Fruit fly (Drosophila melanogaster) S2 (cell line): ENCODE measurements around the gene Syt14.

Experiments
- CG8478 ChIP-seq: fragments of >200 bp; optimal IDR thresholded peaks from 2 replicates; lab custom pipeline; 2018
- CTCF ChIP-seq, 2 experiments: fragments of >200 bp; optimal IDR thresholded peaks; 2 replicates each; lab custom pipeline; 2018

The Syt14 gene

DNA sequence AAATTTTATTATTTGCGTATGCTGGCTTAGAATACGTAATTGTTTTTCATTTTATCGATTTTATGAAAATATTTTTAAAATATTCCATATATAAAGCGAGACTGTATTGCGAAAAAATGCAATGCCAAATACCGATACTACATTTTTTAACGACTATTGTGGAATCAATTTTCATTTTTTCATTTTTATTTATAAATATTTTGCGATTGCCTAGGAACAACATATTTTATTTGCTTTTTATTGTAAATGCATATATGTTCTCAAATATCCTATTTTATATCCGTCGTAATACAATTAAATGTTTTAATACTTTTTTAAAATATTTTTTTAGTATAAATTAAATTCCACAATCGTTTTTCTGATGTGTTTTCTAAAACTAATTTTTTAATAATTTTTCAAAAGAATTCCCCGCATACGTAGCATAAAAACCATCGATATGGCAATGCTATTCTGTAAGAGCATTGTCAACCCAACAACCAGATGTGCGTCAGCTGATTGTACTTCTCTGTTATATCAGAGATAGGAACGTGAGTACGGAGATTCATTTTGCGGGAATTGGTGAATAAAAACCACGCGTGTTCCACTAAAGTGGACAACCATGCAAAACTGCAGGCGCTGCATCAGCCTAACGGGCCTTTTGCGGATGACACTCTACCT lies 7.7 kb downstream of the Syt14 start, which contains the start of gene Suv3:
Gene Suv3 (plus strand): TSS at position 489 of the 657 bp plus-strand sequence.
- no peak for TF ChIP-seq CG8478 (lab: Kevin White, UChicago)
- no peak for TF ChIP-seq CTCF (optimal IDR thresholded peaks at IDR 0.05; lab: Kevin White, UChicago)

DNA sequence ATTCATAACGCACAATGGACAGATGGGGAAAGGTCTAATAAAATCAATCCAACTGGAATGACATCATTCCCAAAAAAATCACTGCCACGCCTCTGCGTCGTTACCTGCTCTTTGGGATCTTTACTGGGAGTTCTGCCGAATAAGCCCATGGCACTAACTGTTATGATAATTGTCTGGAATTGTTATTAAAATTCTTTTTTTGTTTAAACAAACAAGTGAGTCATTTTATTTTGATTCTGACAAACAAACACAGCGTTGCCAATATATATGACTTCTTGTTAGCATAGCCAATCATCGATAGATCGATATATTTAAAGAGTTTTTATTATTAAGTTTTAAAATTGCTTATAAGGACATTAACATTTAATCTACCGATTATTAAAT lies 8.2 kb downstream of the Syt14 start, which contains the start of gene Vps24:
Gene Vps24 (minus strand): TSS at position 265 of the 384 bp plus-strand sequence.
- TF ChIP-seq CG8478 (lab: Kevin White, UChicago) = no peak

DNA sequence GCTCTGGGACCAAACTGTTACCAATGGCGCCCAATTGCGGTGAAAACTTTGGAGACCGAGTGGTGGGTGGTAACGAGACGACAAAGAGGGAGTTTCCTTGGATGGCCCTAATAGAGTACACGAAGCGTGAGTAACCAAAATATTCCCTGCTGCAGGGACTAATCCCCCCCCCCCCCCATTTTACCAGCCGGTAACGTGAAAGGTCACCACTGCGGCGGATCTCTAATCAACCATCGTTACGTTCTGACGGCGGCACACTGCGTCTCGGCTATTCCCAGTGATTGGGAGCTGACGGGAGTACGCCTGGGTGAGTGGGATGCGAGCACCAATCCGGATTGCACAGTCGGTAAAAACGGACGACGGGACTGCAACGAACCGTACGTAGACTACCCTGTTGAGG lies 10.2 kb downstream of the Syt14 start:
- TF ChIP-seq CTCF (optimal IDR thresholded peaks at IDR 0.05; lab: Kevin White, UChicago) (no peak), CG8478 (lab: Kevin White, UChicago) (no peak)

DNA sequence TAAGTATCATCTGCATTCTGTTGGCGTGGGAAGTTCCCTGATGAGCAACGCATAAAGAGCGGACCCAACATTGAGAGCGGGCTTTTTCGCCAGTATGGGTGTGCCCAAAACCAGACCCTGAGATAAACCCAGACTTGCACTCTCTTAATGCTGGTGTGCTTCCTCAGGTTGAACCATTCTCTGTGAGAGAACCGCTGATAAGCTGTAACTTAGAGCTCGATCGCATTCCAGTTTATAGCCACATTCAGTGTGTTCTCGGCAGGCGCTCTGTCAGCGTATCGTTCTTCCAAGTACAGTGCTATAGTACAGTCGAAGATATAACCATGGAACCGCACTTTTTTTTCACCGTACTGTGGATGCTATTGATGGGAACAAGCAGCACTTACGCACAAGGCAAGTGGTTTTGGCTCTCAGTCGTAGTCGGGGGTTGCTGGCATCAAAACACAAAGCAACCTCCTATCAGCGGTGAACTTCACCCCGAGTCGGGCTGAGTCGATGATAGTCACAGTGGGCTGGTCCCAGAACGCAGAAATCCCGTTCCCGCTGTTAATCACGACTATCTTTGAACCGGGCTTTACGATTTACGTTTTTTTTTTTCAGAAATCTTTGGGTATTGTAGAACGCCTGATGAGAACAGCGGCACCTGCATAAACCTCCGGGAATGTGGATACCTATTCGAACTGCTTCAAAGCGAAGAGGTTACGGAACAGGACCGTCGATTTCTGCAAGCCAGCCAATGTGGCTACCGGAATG lies 11.0 kb downstream of the Syt14 start, which contains the start of gene MP1:
Gene MP1 (plus strand): TSS at position 245 of the 753 bp plus-strand sequence.
- TF ChIP-seq CG8478 (lab: Kevin White, UChicago) = no peak
- no peak for TF ChIP-seq CTCF (optimal IDR thresholded peaks at IDR 0.05; lab: Kevin White, UChicago)

DNA sequence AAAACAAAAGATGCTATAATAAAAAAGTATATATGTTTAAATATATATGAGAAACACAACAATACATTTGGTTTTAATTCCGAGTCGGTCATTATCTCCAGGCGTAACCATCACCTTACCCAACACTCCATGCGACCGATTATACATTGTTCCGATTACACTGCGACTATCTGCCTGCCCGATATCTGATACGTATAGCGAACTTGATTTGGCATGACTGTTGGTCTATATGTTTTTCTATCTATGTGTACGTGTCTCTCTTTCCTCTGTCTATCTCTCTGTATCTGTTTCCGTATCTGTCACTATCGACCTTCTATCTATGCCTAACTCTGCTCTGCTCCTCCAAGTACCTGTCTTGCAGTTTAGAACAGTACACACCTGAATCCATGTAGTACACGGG lies 17.4 kb downstream of the Syt14 start:
- no peak for TF ChIP-seq CTCF (optimal IDR thresholded peaks at IDR 0.05; lab: Kevin White, UChicago)
- TF ChIP-seq CG8478 (lab: Kevin White, UChicago) = no peak

DNA sequence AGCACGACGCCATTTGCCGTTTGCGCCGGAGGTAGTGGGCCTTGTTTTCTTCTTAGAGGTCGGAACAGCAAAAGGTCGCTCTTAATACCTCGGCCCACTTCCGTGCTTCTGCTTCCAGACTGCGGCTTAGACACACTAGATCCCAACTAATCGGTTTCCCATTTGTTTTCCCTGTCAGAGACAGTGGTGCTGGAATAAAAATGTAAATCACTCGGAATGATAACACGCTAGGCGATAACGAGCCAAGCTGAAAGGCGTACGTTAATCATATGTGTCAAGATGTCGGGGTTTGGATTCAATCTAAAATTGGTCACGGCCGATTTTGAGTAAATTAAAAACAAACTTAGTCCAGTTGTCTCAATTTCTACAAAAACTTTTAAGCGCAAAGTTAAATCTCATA lies 24.2 kb downstream of the Syt14 start, which contains the start of gene Nepl11:
Gene Nepl11 (minus strand): TSS at position 152 of the 400 bp plus-strand sequence.
- TF ChIP-seq CG8478 (lab: Kevin White, UChicago) = no peak
- no peak for TF ChIP-seq CTCF (optimal IDR thresholded peaks at IDR 0.05; lab: Kevin White, UChicago)

DNA sequence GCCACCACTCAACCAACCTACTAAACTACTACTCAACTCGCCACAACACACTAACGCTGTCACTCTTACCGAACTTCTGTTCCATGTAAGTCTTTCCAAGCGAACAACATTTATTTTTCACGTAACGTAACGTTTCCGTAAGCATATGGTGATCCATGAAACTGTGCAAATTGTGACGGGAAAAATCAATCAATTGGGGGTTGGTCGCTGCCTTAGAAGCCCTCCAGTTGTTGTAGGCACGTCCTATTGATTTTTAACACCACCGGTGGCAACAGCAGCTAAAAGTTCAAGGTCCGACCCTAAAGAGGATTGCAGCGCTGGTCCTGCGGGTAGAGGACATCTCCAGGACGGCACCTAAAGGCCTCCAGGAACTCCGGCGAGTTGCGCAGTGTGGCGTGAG lies 26.7 kb downstream of the Syt14 start:
- TF ChIP-seq CG8478 (lab: Kevin White, UChicago) (no peak), CTCF (optimal IDR thresholded peaks at IDR 0.05; lab: Kevin White, UChicago) (no peak)

DNA sequence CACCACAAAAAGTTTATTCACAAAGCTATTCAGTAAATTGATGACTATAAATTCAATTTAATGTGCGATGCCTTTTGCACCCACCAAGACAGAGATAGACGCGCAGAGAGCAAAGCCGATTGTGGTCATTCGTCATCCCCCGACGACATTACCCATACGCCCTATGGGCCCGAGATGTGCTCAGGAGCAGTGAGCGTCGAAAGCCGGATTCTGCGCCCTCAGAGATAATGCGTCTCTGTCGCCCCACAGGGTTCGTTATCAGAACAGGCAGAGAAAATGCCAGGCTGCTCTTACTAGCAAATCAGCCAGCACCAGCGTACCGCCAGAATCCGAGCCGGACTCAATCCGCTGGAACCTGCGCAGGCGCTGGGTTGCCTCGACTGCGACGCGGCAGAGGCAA lies 27.6 kb downstream of the Syt14 start:
- no peak for TF ChIP-seq CTCF (optimal IDR thresholded peaks at IDR 0.05; lab: Kevin White, UChicago)
- TF ChIP-seq CG8478 (lab: Kevin White, UChicago) = no peak

DNA sequence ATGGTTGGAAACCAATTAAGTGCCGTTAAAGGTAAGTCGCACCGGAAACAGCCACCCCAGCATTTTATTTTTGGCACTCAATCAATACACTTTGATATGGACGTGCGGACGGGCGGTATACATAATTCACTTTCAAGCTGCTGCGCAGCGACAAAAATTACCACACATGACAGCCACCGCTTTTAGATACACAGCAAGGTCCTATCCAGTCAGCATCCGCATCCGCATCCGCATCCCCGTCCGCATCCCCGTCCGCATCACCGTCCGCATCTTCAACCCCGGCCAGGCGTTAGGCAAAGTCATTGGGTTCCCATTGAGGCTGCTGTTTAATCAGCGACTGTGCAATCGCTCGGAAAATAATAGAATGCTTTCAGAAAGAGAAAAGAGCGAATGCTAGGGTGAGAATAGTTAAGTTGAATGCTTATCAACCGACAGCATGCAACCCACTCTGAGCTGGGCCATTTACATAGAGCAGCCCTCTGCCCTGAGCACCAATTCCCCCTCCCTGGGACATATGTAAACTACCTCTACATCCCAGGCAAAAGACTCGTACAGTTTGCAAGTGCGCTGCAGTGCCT lies 34.4 kb downstream of the Syt14 start:
- TF ChIP-seq CG8478 (lab: Kevin White, UChicago) (no peak), CTCF (optimal IDR thresholded peaks at IDR 0.05; lab: Kevin White, UChicago) (no peak)

DNA sequence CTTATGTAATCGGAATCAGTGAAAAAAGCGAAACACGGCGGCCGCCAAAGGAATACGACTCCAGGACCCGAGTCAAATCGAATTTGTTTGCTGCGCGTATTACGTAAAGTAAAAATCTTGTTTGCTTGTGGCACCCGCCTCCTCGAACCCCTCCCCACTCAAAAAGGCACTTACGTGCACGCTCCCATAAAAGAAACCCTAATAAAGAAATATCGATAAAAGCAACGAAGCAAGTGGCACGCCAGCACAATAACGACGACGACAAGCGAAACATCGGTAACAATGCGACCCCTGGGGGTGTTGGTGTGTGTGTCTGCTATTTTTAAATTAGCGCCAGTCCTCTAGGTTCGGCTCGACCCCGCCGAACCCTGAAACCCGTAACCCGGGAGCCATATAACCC lies 36.7 kb downstream of the Syt14 start:
- TF ChIP-seq CTCF (optimal IDR thresholded peaks at IDR 0.05; lab: Kevin White, UChicago) = no peak
- no peak for TF ChIP-seq CG8478 (lab: Kevin White, UChicago)

DNA sequence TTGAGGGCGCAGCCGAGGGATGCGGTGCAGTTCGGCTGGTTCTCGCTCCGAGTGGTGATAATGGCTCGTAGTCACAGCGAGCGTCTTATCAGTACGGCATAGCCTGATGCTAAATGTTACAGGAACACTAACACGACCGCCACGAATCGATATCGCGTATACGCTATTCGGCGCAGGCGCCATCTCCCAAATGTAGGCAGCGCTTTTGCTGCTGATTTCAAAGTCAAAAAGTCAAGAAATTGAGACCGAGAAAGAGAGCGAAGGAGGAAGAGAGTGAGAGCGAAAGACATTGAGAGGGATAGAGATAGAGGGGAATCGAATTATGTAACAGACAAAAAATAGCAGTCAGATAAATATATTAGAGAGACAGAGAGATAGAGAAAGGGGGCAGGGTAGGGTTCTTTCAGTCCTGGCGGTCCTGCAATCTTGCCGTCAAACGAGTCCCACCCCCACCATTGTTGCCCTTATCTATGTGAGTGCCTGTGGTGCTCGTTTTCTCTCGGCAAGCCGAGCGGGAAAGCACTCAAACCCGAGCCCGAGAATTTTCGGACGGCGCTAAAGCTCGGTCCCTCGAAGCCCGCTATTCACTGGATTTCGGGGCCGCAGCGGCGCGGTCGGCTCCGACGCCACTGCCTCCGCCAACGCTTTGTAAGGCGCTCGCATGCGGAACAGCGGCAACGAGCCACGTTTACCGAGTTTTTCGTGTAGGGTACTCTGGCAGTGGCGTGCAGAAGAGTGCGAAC lies 37.6 kb downstream of the Syt14 start:
- TF ChIP-seq CTCF (optimal IDR thresholded peaks at IDR 0.05; lab: Kevin White, UChicago) (no peak), CG8478 (lab: Kevin White, UChicago) (no peak)

DNA sequence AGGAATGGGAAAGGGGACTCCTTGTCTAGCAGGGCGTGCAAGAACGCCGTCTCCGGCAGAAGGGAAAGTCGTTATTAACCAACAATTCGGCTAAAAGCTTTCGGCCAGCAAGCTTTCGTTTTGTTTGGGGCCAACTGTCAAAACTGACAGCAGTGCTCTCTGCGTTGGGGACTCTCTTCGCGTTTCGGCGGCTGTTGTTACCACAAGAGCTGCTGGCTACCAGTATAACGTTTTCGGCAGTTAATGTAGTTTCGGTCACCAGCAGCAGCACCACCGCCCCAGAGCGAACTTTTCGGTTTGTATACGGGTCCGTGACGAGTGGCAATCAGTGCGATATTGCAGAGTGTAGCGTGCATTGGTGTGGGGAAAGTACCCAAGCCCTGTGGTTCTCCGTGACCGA lies 38.8 kb downstream of the Syt14 start, which contains the start of gene cpx:
Gene cpx (plus strand): TSS at position 160 of the 400 bp plus-strand sequence.
- TF ChIP-seq CG8478 (lab: Kevin White, UChicago) (no peak), CTCF (optimal IDR thresholded peaks at IDR 0.05; lab: Kevin White, UChicago) (no peak)

DNA sequence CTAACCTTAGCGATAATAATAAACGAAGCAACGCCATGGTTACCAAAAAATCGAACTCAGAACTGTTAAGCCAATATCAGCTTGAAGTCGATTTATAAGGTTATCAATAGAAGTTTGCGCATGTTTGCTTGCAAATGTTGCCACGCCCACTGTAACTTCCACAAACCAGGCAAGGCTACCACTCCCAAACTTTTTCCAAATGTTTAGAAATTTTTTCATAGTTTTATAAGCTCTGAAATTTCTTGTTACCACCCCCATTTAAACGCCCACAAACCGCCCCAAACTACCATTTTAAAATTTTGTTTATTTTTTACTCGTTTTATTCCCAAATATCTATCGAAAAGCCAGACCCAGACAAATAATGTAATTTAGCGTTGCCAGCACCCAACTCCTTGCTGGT lies 41.0 kb downstream of the Syt14 start, which contains the start of gene flip:
Gene flip (minus strand): TSS at position 101 of the 400 bp plus-strand sequence.
- TF ChIP-seq CTCF (optimal IDR thresholded peaks at IDR 0.05; lab: Kevin White, UChicago) (no peak), CG8478 (lab: Kevin White, UChicago) (no peak)

DNA sequence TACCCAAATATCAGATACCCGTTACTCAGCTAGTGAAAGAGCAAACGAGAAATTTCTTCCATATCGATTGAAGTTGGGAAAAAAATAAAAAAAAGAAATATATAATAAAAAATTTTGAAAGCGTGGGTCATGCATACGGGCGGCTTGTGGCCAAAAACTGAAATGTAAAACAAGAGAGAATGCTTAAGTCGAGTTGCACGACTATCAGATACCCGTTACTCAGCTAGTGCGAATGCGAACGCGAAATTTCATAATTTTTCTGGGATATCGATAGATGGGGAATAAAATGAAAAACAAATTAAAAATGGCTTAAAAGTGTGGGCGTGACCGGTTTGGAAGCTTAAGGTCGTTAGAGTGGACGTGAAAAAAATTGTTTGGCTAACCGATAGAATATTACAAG lies 50.5 kb downstream of the Syt14 start:
- no peak for TF ChIP-seq CG8478 (lab: Kevin White, UChicago)
- TF ChIP-seq CTCF (optimal IDR thresholded peaks at IDR 0.05; lab: Kevin White, UChicago) = no peak
